Fruit fly (Drosophila melanogaster) whole organism, prepupa: ENCODE data around the gene Hipk.

Experiments
- Blimp-1 ChIP-seq: fragments of 200-800 bp; sonication (Bioruptor generic); optimal IDR thresholded peaks from 3 replicates; lab custom pipeline; 2017; ENCODE audit warnings: missing biosample characterization, missing genetic modification characterization, mild to moderate bottlenecking, moderate library complexity, missing genetic modification reagents
- CG10631 ChIP-seq: fragments of 200-800 bp; sonication (Bioruptor generic); optimal IDR thresholded peaks from 2 replicates; lab custom pipeline; 2016; ENCODE audit warnings: missing biosample characterization, missing genetic modification characterization
- CG10669 ChIP-seq: fragments of 200-800 bp; sonication (Bioruptor generic); optimal IDR thresholded peaks from 3 replicates; lab custom pipeline; 2018; ENCODE audit warnings: missing biosample characterization, mild to moderate bottlenecking, missing genetic modification characterization, moderate library complexity
- CG11294 ChIP-seq: fragments of 200-800 bp; sonication (Bioruptor generic); IDR thresholded peaks from 2 replicates; pipeline ENCODE4 v1.3.6; 2022; ENCODE audit warnings: missing biosample characterization, missing genetic modification characterization
- CG11762 ChIP-seq: fragments of 200-800 bp; sonication (Bioruptor generic); optimal IDR thresholded peaks from 3 replicates; lab custom pipeline; 2016; ENCODE audit warnings: missing biosample characterization, missing genetic modification characterization; ENCODE audit not compliant: insufficient read depth
- CG1621 ChIP-seq: fragments of 200-800 bp; sonication (Bioruptor generic); optimal IDR thresholded peaks from 3 replicates; lab custom pipeline; 2018; ENCODE audit warnings: missing biosample characterization, mild to moderate bottlenecking, missing genetic modification characterization
- CG16779 ChIP-seq: fragments of 200-800 bp; sonication (Bioruptor generic); optimal IDR thresholded peaks from 3 replicates; lab custom pipeline; 2017; ENCODE audit warnings: missing biosample characterization, mild to moderate bottlenecking, missing genetic modification characterization
- CG3032 ChIP-seq: fragments of 200-800 bp; optimal IDR thresholded peaks from 2 replicates; lab custom pipeline; 2019; ENCODE audit warnings: missing biosample characterization, mild to moderate bottlenecking, missing genetic modification characterization, moderate library complexity
- CG31627 ChIP-seq: fragments of 200-800 bp; sonication (Bioruptor generic); optimal IDR thresholded peaks from 3 replicates; lab custom pipeline; 2016; ENCODE audit warnings: missing biosample characterization, missing genetic modification characterization
- CG32006 ChIP-seq: fragments of 200-800 bp; sonication (Bioruptor generic); optimal IDR thresholded peaks from 3 replicates; lab custom pipeline; 2017; ENCODE audit warnings: missing biosample characterization, mild to moderate bottlenecking, missing genetic modification characterization
- CG3919 ChIP-seq: fragments of 200-800 bp; sonication (Bioruptor generic); optimal IDR thresholded peaks from 3 replicates; lab custom pipeline; 2016; ENCODE audit warnings: missing biosample characterization, missing genetic modification characterization
- CG4318 ChIP-seq: fragments of 200-800 bp; sonication (Bioruptor generic); optimal IDR thresholded peaks from 3 replicates; lab custom pipeline; 2017; ENCODE audit warnings: missing biosample characterization, mild to moderate bottlenecking, missing genetic modification characterization
- CG6163 ChIP-seq: fragments of 200-800 bp; sonication (Bioruptor generic); IDR thresholded peaks from 3 replicates; pipeline ENCODE4 v1.3.6; 2022; ENCODE audit warnings: missing biosample characterization, missing genetic modification characterization
- CG6276 ChIP-seq: fragments of 200-800 bp; sonication (Bioruptor generic); optimal IDR thresholded peaks from 2 replicates; lab custom pipeline; 2017; ENCODE audit warnings: missing biosample characterization, mild to moderate bottlenecking, missing genetic modification characterization
- CG6808 ChIP-seq: fragments of 200-800 bp; sonication (Bioruptor generic); optimal IDR thresholded peaks from 3 replicates; lab custom pipeline; 2017; ENCODE audit warnings: missing biosample characterization, missing genetic modification characterization, mild to moderate bottlenecking, moderate library complexity, missing genetic modification reagents
- CG6854 ChIP-seq: fragments of 200-800 bp; sonication (Bioruptor generic); optimal IDR thresholded peaks from 2 replicates; lab custom pipeline; 2017; ENCODE audit warnings: missing biosample characterization, mild to moderate bottlenecking, missing genetic modification characterization
- CG8119 ChIP-seq: fragments of 200-800 bp; sonication (Bioruptor generic); IDR thresholded peaks from 3 replicates; pipeline ENCODE4 v1.3.6; 2022; ENCODE audit warnings: missing biosample characterization, missing genetic modification characterization
- CG8319 ChIP-seq: fragments of 200-800 bp; sonication (Bioruptor generic); optimal IDR thresholded peaks from 3 replicates; lab custom pipeline; 2016; ENCODE audit warnings: missing biosample characterization, missing genetic modification characterization
- CG9139 ChIP-seq: fragments of 200-800 bp; sonication (Bioruptor generic); optimal IDR thresholded peaks from 3 replicates; lab custom pipeline; 2017; ENCODE audit warnings: missing biosample characterization, mild to moderate bottlenecking, missing genetic modification characterization
- Eip78C ChIP-seq: fragments of 200-800 bp; sonication (Bioruptor generic); peaks from one replicate; lab custom pipeline; 2016; ENCODE audit warnings: missing biosample characterization, missing genetic modification characterization
- Eip93F ChIP-seq: fragments of 200-800 bp; sonication (Bioruptor generic); optimal IDR thresholded peaks from 2 replicates; lab custom pipeline; 2016; ENCODE audit warnings: missing biosample characterization, mild to moderate bottlenecking, missing genetic modification characterization
- Ets21C ChIP-seq: fragments of 200-800 bp; sonication (Bioruptor generic); optimal IDR thresholded peaks from 3 replicates; lab custom pipeline; 2016; ENCODE audit warnings: missing biosample characterization, missing genetic modification characterization
- Ets96B ChIP-seq: fragments of 200-800 bp; optimal IDR thresholded peaks from 2 replicates; lab custom pipeline; 2019; ENCODE audit warnings: missing biosample characterization, mild to moderate bottlenecking, missing genetic modification characterization, moderate library complexity
- Gug ChIP-seq: fragments of 200-800 bp; sonication (Bioruptor generic); IDR thresholded peaks from 2 replicates; pipeline ENCODE4 v1.3.6; 2022; ENCODE audit warnings: missing biosample characterization, missing genetic modification characterization
- Hr39 ChIP-seq: fragments of 200-800 bp; sonication (Bioruptor generic); optimal IDR thresholded peaks from 2 replicates; lab custom pipeline; 2016; ENCODE audit warnings: missing biosample characterization, missing genetic modification characterization
- Hr4 ChIP-seq: fragments of 200-800 bp; sonication (Bioruptor generic); optimal IDR thresholded peaks from 3 replicates; lab custom pipeline; 2016; ENCODE audit warnings: missing biosample characterization, missing genetic modification characterization
- Met ChIP-seq: fragments of 200-800 bp; sonication (Bioruptor generic); optimal IDR thresholded peaks from 3 replicates; lab custom pipeline; 2016; ENCODE audit warnings: missing biosample characterization, missing genetic modification characterization
- OdsH ChIP-seq: fragments of 200-800 bp; sonication (Bioruptor generic); optimal IDR thresholded peaks from 3 replicates; lab custom pipeline; 2016; ENCODE audit warnings: missing biosample characterization, missing genetic modification characterization
- Smox ChIP-seq: fragments of 200-800 bp; sonication (Bioruptor generic); optimal IDR thresholded peaks from 3 replicates; lab custom pipeline; 2016; ENCODE audit warnings: missing biosample characterization, missing genetic modification characterization
- Sox102F ChIP-seq: fragments of 200-800 bp; sonication (Bioruptor generic); optimal IDR thresholded peaks from 2 replicates; lab custom pipeline; 2016; ENCODE audit warnings: missing biosample characterization, mild to moderate bottlenecking, missing genetic modification characterization
- Sox14 ChIP-seq: fragments of 200-800 bp; sonication (Bioruptor generic); optimal IDR thresholded peaks from 3 replicates; lab custom pipeline; 2016; ENCODE audit warnings: missing biosample characterization, missing genetic modification characterization
- Sox15 ChIP-seq: fragments of 200-800 bp; sonication (Bioruptor generic); optimal IDR thresholded peaks from 3 replicates; lab custom pipeline; 2016; ENCODE audit warnings: missing biosample characterization, missing genetic modification characterization
- achi ChIP-seq: fragments of 200-800 bp; sonication (Bioruptor generic); optimal IDR thresholded peaks from 3 replicates; lab custom pipeline; 2016; ENCODE audit warnings: missing biosample characterization, missing genetic modification characterization
- acj6 ChIP-seq: fragments of 200-800 bp; sonication (Bioruptor generic); optimal IDR thresholded peaks from 3 replicates; lab custom pipeline; 2016; ENCODE audit warnings: missing biosample characterization, missing genetic modification characterization
- cyc ChIP-seq: fragments of 200-800 bp; sonication (Bioruptor generic); optimal IDR thresholded peaks from 3 replicates; lab custom pipeline; 2016; ENCODE audit warnings: missing biosample characterization, missing genetic modification characterization
- dac ChIP-seq: fragments of 200-800 bp; sonication (Bioruptor generic); optimal IDR thresholded peaks from 2 replicates; lab custom pipeline; 2017; ENCODE audit warnings: missing biosample characterization, mild to moderate bottlenecking, missing genetic modification characterization
- dsx ChIP-seq: fragments of 200-800 bp; optimal IDR thresholded peaks from 3 replicates; lab custom pipeline; 2019; ENCODE audit warnings: missing biosample characterization, mild to moderate bottlenecking, missing genetic modification characterization, moderate library complexity; ENCODE audit not compliant: poor library complexity, severe bottlenecking
- fd85E ChIP-seq: fragments of 200-800 bp; sonication (Bioruptor generic); optimal IDR thresholded peaks from 3 replicates; lab custom pipeline; 2016; ENCODE audit warnings: missing biosample characterization, missing genetic modification characterization
- lz ChIP-seq: fragments of 200-800 bp; sonication (Bioruptor generic); optimal IDR thresholded peaks from 3 replicates; lab custom pipeline; 2016; ENCODE audit warnings: missing biosample characterization, missing genetic modification characterization
- net ChIP-seq: fragments of 200-800 bp; sonication (Bioruptor generic); optimal IDR thresholded peaks from 3 replicates; lab custom pipeline; 2016; ENCODE audit warnings: missing biosample characterization, missing genetic modification characterization
- pdm3 ChIP-seq: fragments of 200-800 bp; sonication (Bioruptor generic); optimal IDR thresholded peaks from 3 replicates; lab custom pipeline; 2016; ENCODE audit warnings: missing biosample characterization, missing genetic modification characterization
- salr ChIP-seq, 2 experiments: fragments of 200-800 bp; sonication (Bioruptor generic); optimal IDR thresholded peaks; 3 replicates each; lab custom pipeline; 2016 to 2018; ENCODE audit warnings: missing biosample characterization in 2 of 2, missing genetic modification characterization in 2 of 2, mild to moderate bottlenecking in 1 of 2
- spab ChIP-seq: fragments of 200-800 bp; sonication (Bioruptor generic); optimal IDR thresholded peaks from 2 replicates; lab custom pipeline; 2017; ENCODE audit warnings: missing biosample characterization, mild to moderate bottlenecking, missing genetic modification characterization, missing genetic modification reagents
- svp ChIP-seq: fragments of 200-800 bp; sonication (Bioruptor generic); peaks from one replicate; lab custom pipeline; 2016; ENCODE audit warnings: missing biosample characterization, missing genetic modification characterization
- topi ChIP-seq: fragments of 200-800 bp; sonication (Bioruptor generic); optimal IDR thresholded peaks from 3 replicates; lab custom pipeline; 2016; ENCODE audit warnings: missing biosample characterization, missing genetic modification characterization
- vri ChIP-seq: fragments of 200-800 bp; sonication (Bioruptor generic); optimal IDR thresholded peaks from 3 replicates; lab custom pipeline; 2016; ENCODE audit warnings: missing biosample characterization, mild to moderate bottlenecking, missing genetic modification characterization

Gene Hipk

dm6 chr3L:610765-611164 lies 67.9 kb downstream of the Hipk start:
- no peak for TF ChIP-seq Eip93F (GFP tag; lab: Kevin White, UChicago)
- TF ChIP-seq CG6163 (GFP tag; lab: Robert Waterston, UW): no peak
- TF ChIP-seq Sox14: no peak
- TF ChIP-seq CG3032 (tag; lab: Kevin White, UChicago): no peak
- no peak for TF ChIP-seq CG31627
- no peak for TF ChIP-seq cyc (GFP tag; lab: Kevin White, UChicago)
- no peak for TF ChIP-seq CG16779 (tag; lab: Kevin White, UChicago)
- TF ChIP-seq Smox: no peak
- TF ChIP-seq salr (GFP tag; optimal IDR thresholded peaks at IDR 0.05; lab: Kevin White, UChicago): no peak
- no peak for TF ChIP-seq spab (GFP tag; lab: Kevin White, UChicago)

dm6 chr3L:611639-612611 lies 69.1 kb downstream of the Hipk start:
- TF ChIP-seq CG10631 (GFP tag; lab: Kevin White, UChicago) (peak; percentile 52), Blimp-1 (GFP tag; lab: Kevin White, UChicago) (peak; percentile 71), CG9139 (GFP tag; lab: Kevin White, UChicago) (peak; percentile 56), CG3032 (tag; lab: Kevin White, UChicago) (peak; percentile 44), CG6276 (GFP tag; lab: Kevin White, UChicago) (peak; percentile 89), fd85E (GFP tag; lab: Kevin White, UChicago) (no peak), Sox15 (GFP tag; lab: Kevin White, UChicago) (no peak), CG4318 (GFP tag; lab: Kevin White, UChicago) (peak; percentile 73), Gug (GFP tag; lab: Robert Waterston, UW) (peak; percentile 78), Hr39 (GFP tag; lab: Kevin White, UChicago) (peak; percentile 62), CG3919 (peak; percentile 80), cyc (GFP tag; lab: Kevin White, UChicago) (peak; percentile 51), CG11294 (GFP tag; lab: Robert Waterston, UW) (peak; percentile 69), vri (GFP tag; lab: Kevin White, UChicago) (peak; percentile 35), CG6854 (GFP tag; lab: Kevin White, UChicago) (peak; percentile 84), svp (GFP tag; lab: Kevin White, UChicago) (peak; percentile 67), CG16779 (tag; lab: Kevin White, UChicago) (peak; percentile 65), lz (peak; percentile 39), Ets96B (tag; lab: Kevin White, UChicago) (peak; percentile 2), Ets21C (no peak), achi (GFP tag; lab: Kevin White, UChicago) (peak; percentile 73), pdm3 (GFP tag; lab: Kevin White, UChicago) (peak; percentile 69), CG10669 (GFP tag; lab: Kevin White, UChicago) (peak; percentile 37), dsx (GFP tag; lab: Kevin White, UChicago) (peak; percentile 41), CG1621 (peak; percentile 39), CG8319 (peak; percentile 0), Eip78C (GFP tag; lab: Kevin White, UChicago) (peak; percentile 87), CG6163 (GFP tag; lab: Robert Waterston, UW) (peak; percentile 89), CG8119 (GFP tag; lab: Robert Waterston, UW) (peak; percentile 85; the same call in 2 of the 3 replicates), OdsH (peak; percentile 76), CG6808 (peak; percentile 63), CG31627 (peak; percentile 30), Sox102F (peak; percentile 60), salr (GFP tag; optimal IDR thresholded peaks at IDR 0.05; lab: Kevin White, UChicago) (peak; percentile 39 to 52), topi (GFP tag; lab: Kevin White, UChicago) (peak; percentile 48), Hr4 (GFP tag; lab: Kevin White, UChicago) (peak; percentile 87), Smox (peak; percentile 47), acj6 (GFP tag; lab: Kevin White, UChicago) (peak; percentile 58), CG32006 (GFP tag; lab: Kevin White, UChicago) (peak; percentile 86), CG11762 (peak; percentile 39), net (GFP tag; lab: Kevin White, UChicago) (peak; percentile 80), dac (GFP tag; lab: Kevin White, UChicago) (peak; percentile 83), Met (peak; percentile 65), spab (GFP tag; lab: Kevin White, UChicago) (peak; percentile 34)
